Fruit fly (Drosophila melanogaster) whole organism, embryonic: ENCODE results near the gene Rrp45.

ENCODE experiments used
- CG10565 ChIP-seq: fragments of 200-800 bp; sonication (Bioruptor generic); optimal IDR thresholded peaks from 3 replicates; lab custom pipeline; 2016; ENCODE audit warnings: missing biosample characterization, mild to moderate bottlenecking, missing genetic modification characterization
- CG4617 ChIP-seq: fragments of 200-800 bp; sonication (Bioruptor generic); optimal IDR thresholded peaks from 3 replicates; lab custom pipeline; 2016; ENCODE audit warnings: missing biosample characterization, missing genetic modification characterization, borderline replicate concordance
- CG8478 ChIP-seq: fragments of >200 bp; optimal IDR thresholded peaks from 2 replicates; lab custom pipeline; 2018
- Med ChIP-seq: fragments of 200-800 bp; sonication (Bioruptor generic); peaks from one replicate; lab custom pipeline; 2016; ENCODE audit warnings: missing biosample characterization, missing genetic modification characterization, mild to moderate bottlenecking, inconsistent platforms, moderate library complexity
- Nf-YB ChIP-seq: fragments of 200-800 bp; sonication (Bioruptor generic); optimal IDR thresholded peaks from 3 replicates; lab custom pipeline; 2019; ENCODE audit warnings: missing biosample characterization, mild to moderate bottlenecking, missing genetic modification characterization, moderate library complexity
- ase ChIP-seq: fragments of 200-800 bp; sonication (Bioruptor generic); IDR thresholded peaks from 3 replicates; pipeline ENCODE4 v1.3.6; 2022; ENCODE audit warnings: missing biosample characterization, missing genetic modification characterization
- cad ChIP-seq: fragments of >200 bp; optimal IDR thresholded peaks from 2 replicates; lab custom pipeline; 2017; ENCODE audit warnings: missing biosample characterization, missing genetic modification characterization
- dmrt99B ChIP-seq: fragments of 200-800 bp; sonication (Bioruptor generic); optimal IDR thresholded peaks from 2 replicates; lab custom pipeline; 2018; ENCODE audit warnings: missing biosample characterization, mild to moderate bottlenecking, missing genetic modification characterization, moderate library complexity
- h ChIP-seq: fragments of >200 bp; optimal IDR thresholded peaks from 2 replicates; lab custom pipeline; 2017
- knrl ChIP-seq: fragments of 200-800 bp; sonication (Bioruptor generic); IDR thresholded peaks from 3 replicates; pipeline ENCODE4 v1.3.6; 2022; ENCODE audit warnings: missing biosample characterization, missing genetic modification characterization; ENCODE audit not compliant: partially characterized antibody
- luna ChIP-seq: fragments of 200-800 bp; sonication (Bioruptor generic); optimal IDR thresholded peaks from 2 replicates; lab custom pipeline; 2016; ENCODE audit warnings: missing biosample characterization, missing genetic modification characterization
- nerfin-2 ChIP-seq: fragments of 200-800 bp; sonication (Bioruptor generic); IDR thresholded peaks from 2 replicates; pipeline ENCODE4 v1.3.6; 2022; ENCODE audit warnings: missing biosample characterization, missing genetic modification characterization; ENCODE audit not compliant: partially characterized antibody
- pfk ChIP-seq: fragments of 200-800 bp; sonication (Bioruptor generic); optimal IDR thresholded peaks from 2 replicates; lab custom pipeline; 2018; ENCODE audit warnings: missing biosample characterization, mild to moderate bottlenecking, missing genetic modification characterization, moderate library complexity
- sob ChIP-seq: fragments of 200-800 bp; sonication (Bioruptor generic); IDR thresholded peaks from 2 replicates; pipeline ENCODE4 v1.3.6; 2022; ENCODE audit warnings: missing biosample characterization, missing genetic modification characterization

DNA sequence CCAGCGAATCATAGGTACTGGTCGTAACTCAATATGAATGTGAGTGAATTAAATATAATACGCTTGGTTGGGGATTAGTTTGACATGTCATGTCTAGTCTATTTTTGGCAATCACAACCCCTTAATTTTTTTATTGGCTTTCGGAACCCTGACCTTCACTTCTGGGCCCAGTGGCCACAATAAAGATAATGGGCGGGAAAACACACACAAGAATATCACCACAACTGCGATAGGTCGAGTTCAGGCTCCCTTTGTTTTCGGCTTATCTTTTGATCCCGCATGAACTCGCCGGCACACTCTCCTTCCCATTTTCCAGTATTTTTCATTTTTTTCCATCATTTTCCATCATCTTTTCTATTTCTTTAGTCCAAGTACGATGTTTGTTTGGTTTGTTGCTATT is 27.1 kb upstream of the Rrp45 start:
- TF ChIP-seq knrl (no peak), pfk (no peak), Nf-YB (GFP tag; lab: Kevin White, UChicago) (no peak), CG4617 (GFP tag; lab: Kevin White, UChicago) (no peak), cad (GFP tag; lab: Kevin White, UChicago) (no peak), nerfin-2 (GFP tag; lab: Robert Waterston, UW) (no peak), h (no peak), CG10565 (no peak), sob (no peak), Med (no peak), luna (GFP tag; lab: Kevin White, UChicago) (no peak), dmrt99B (tag; lab: Kevin White, UChicago) (no peak), CG8478 (lab: Kevin White, UChicago) (no peak), ase (no peak)
